Worm (Caenorhabditis elegans) whole organism, mixed stage, embryonic: Measurements from ENCODE around the gene srz-10.
"Not testable (repeated sequence)": the region's sequence is repeated elsewhere in the genome, so short reads cannot be mapped to it uniquely, and the experiment has no call there.

Experiments used
- M03D4.4 ChIP-seq: sonication (generic microtip); optimal IDR thresholded peaks from 2 replicates; lab custom pipeline; 2017; ENCODE audit warnings: mild to moderate bottlenecking, missing genetic modification characterization, missing compliant biosample characterization
- bed-3 ChIP-seq: fragments of 200-800 bp; sonication (Bioruptor generic); optimal IDR thresholded peaks from 3 replicates; lab custom pipeline; 2018; ENCODE audit warnings: mild to moderate bottlenecking, missing genetic modification characterization, moderate library complexity, missing compliant biosample characterization
- blmp-1 ChIP-seq: fragments of 150-350 bp; optimal IDR thresholded peaks from 2 replicates; lab custom pipeline; 2014; ENCODE audit warnings: missing biosample characterization, missing genetic modification characterization
- ceh-39 ChIP-seq: fragments of 150-350 bp; optimal IDR thresholded peaks from 2 replicates; lab custom pipeline; 2014; ENCODE audit warnings: missing biosample characterization, missing genetic modification characterization
- ceh-43 ChIP-seq: fragments of 200-800 bp; sonication (Bioruptor generic); optimal IDR thresholded peaks from 2 replicates; lab custom pipeline; 2018; ENCODE audit warnings: mild to moderate bottlenecking, missing genetic modification characterization, moderate library complexity, missing compliant biosample characterization
- cnd-1 ChIP-seq: fragments of 200-800 bp; sonication (Bioruptor generic); optimal IDR thresholded peaks from 2 replicates; lab custom pipeline; 2018; ENCODE audit warnings: mild to moderate bottlenecking, missing genetic modification characterization, missing compliant biosample characterization
- drap-1 ChIP-seq: fragments of 200-800 bp; sonication (Bioruptor generic); optimal IDR thresholded peaks from 3 replicates; lab custom pipeline; 2018; ENCODE audit warnings: mild to moderate bottlenecking, missing genetic modification characterization, missing compliant biosample characterization
- elt-3 ChIP-seq: fragments of 150-350 bp; optimal IDR thresholded peaks from 2 replicates; lab custom pipeline; 2014; ENCODE audit warnings: missing biosample characterization, missing genetic modification characterization
- flh-1 ChIP-seq: fragments of 200-800 bp; sonication (Bioruptor generic); optimal IDR thresholded peaks from 2 replicates; lab custom pipeline; 2018; ENCODE audit warnings: mild to moderate bottlenecking, missing genetic modification characterization, moderate library complexity, missing compliant biosample characterization
- ham-2 ChIP-seq: fragments of 200-800 bp; sonication (Bioruptor generic); optimal IDR thresholded peaks from 2 replicates; lab custom pipeline; 2018; ENCODE audit warnings: mild to moderate bottlenecking, missing genetic modification characterization, missing compliant biosample characterization
- hlh-1 ChIP-seq: fragments of 150-350 bp; optimal IDR thresholded peaks from 2 replicates; lab custom pipeline; 2014; ENCODE audit warnings: missing biosample characterization, missing genetic modification reagents, missing genetic modification characterization
- lin-13 ChIP-seq: fragments of 150-350 bp; optimal IDR thresholded peaks from 2 replicates; lab custom pipeline; 2014; ENCODE audit warnings: missing biosample characterization, missing genetic modification characterization
- lin-32 ChIP-seq: fragments of 200-800 bp; sonication (Bioruptor generic); optimal IDR thresholded peaks from 2 replicates; lab custom pipeline; 2018; ENCODE audit warnings: mild to moderate bottlenecking, missing genetic modification characterization, missing compliant biosample characterization
- lsy-2 ChIP-seq: fragments of 150-350 bp; optimal IDR thresholded peaks from 2 replicates; lab custom pipeline; 2014; ENCODE audit warnings: missing biosample characterization, missing genetic modification characterization
- mab-5 ChIP-seq: fragments of 150-350 bp; optimal IDR thresholded peaks from 2 replicates; lab custom pipeline; 2014; ENCODE audit warnings: missing biosample characterization, missing genetic modification characterization
- mep-1 ChIP-seq: fragments of 150-350 bp; optimal IDR thresholded peaks from 2 replicates; lab custom pipeline; 2017; ENCODE audit warnings: missing biosample characterization, missing genetic modification reagents, missing genetic modification characterization, inconsistent platforms
- mls-2 ChIP-seq: sonication (generic microtip); optimal IDR thresholded peaks from 2 replicates; lab custom pipeline; 2016; ENCODE audit warnings: mild to moderate bottlenecking, missing genetic modification characterization, moderate library complexity, missing compliant biosample characterization
- nhr-12 ChIP-seq: fragments of 150-350 bp; optimal IDR thresholded peaks from 2 replicates; lab custom pipeline; 2014; ENCODE audit warnings: missing biosample characterization, missing genetic modification characterization
- nhr-2 ChIP-seq: fragments of 150-350 bp; optimal IDR thresholded peaks from 2 replicates; lab custom pipeline; 2014; ENCODE audit warnings: missing biosample characterization, missing genetic modification characterization
- nhr-28 ChIP-seq: fragments of 150-350 bp; optimal IDR thresholded peaks from 2 replicates; lab custom pipeline; 2014; ENCODE audit warnings: missing biosample characterization, missing genetic modification characterization
- pha-4 ChIP-seq: fragments of 150-350 bp; optimal IDR thresholded peaks from 2 replicates; lab custom pipeline; 2018; ENCODE audit warnings: missing biosample characterization, missing genetic modification reagents, missing genetic modification characterization
- sem-2 ChIP-seq: fragments of 200-800 bp; sonication (Bioruptor generic); optimal IDR thresholded peaks from 2 replicates; lab custom pipeline; 2018; ENCODE audit warnings: mild to moderate bottlenecking, missing genetic modification characterization, missing compliant biosample characterization
- sptf-1 ChIP-seq: sonication (generic microtip); optimal IDR thresholded peaks from 2 replicates; lab custom pipeline; 2017; ENCODE audit warnings: mild to moderate bottlenecking, missing genetic modification characterization, moderate library complexity, missing compliant biosample characterization
- tbx-8 ChIP-seq: fragments of 200-800 bp; sonication (Bioruptor generic); optimal IDR thresholded peaks from 2 replicates; lab custom pipeline; 2018; ENCODE audit warnings: mild to moderate bottlenecking, missing genetic modification characterization, moderate library complexity, missing compliant biosample characterization
- unc-120 ChIP-seq: sonication (generic microtip); optimal IDR thresholded peaks from 2 replicates; lab custom pipeline; 2017; ENCODE audit warnings: missing genetic modification characterization, missing compliant biosample characterization; ENCODE audit not compliant: poor library complexity, severe bottlenecking
- unc-39 ChIP-seq: fragments of 150-350 bp; optimal IDR thresholded peaks from 2 replicates; lab custom pipeline; 2014; ENCODE audit warnings: missing biosample characterization, missing genetic modification characterization
- unc-62 ChIP-seq: fragments of 150-350 bp; optimal IDR thresholded peaks from 2 replicates; lab custom pipeline; 2014; ENCODE audit warnings: missing biosample characterization, missing genetic modification reagents, missing genetic modification characterization
- zip-8 ChIP-seq: fragments of 150-350 bp; optimal IDR thresholded peaks from 2 replicates; lab custom pipeline; 2014; ENCODE audit warnings: missing biosample characterization, missing genetic modification characterization
- ztf-11 ChIP-seq: fragments of 150-350 bp; optimal IDR thresholded peaks from 2 replicates; lab custom pipeline; 2014; ENCODE audit warnings: missing biosample characterization, missing genetic modification characterization

Gene srz-10

ce11 chrV:15332851-15333250 is 24.0 kb upstream of the srz-10 start, which contains the start of gene srw-113:
srw-113 (plus strand) TSS chrV:15333151.
- no peak for TF ChIP-seq nhr-28 (tag; lab: Kevin White, UChicago)
- TF ChIP-seq tbx-8 (GFP tag; lab: Kevin White, UChicago) = no peak
- no peak for TF ChIP-seq drap-1 (GFP tag; lab: Kevin White, UChicago)
- TF ChIP-seq cnd-1 (tag; lab: Kevin White, UChicago) = no peak
- TF ChIP-seq mab-5 (tag; lab: Kevin White, UChicago) = no peak
- TF ChIP-seq unc-39 (tag; lab: Kevin White, UChicago) = no peak
- TF ChIP-seq nhr-12 (tag; lab: Kevin White, UChicago) = no peak
- TF ChIP-seq sptf-1 (tag; lab: Kevin White, UChicago) = no peak
- no peak for TF ChIP-seq hlh-1
- no peak for TF ChIP-seq ceh-43 (GFP tag; lab: Kevin White, UChicago)
- TF ChIP-seq flh-1 = no peak
- TF ChIP-seq ztf-11 (tag; lab: Kevin White, UChicago) = no peak
- TF ChIP-seq sem-2 = no peak
- TF ChIP-seq, all 35 proteins: peak for 0

DNA sequence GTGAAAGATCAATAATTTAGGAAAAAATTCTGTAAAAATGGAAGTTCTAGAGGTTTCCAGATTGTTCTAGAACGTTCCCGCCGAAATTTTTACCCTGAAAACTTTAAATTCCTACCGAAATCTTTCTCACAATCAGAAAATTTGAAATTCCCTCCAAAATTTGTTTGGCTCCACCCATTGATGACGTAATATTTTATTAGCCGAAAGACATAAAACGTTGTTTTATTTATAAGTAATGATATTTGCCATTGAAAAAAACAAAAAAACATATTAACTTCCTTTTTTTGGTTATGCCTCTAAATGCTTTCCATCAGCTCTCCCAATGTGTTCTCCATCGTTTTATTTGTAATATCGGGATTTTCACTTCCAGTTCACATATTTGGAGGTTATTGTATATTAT is 21.4 kb upstream of the srz-10 start, which contains the start of gene srh-295:
Gene srh-295 (plus strand): TSS at position 301 of the 400 bp plus-strand sequence.
- no peak for TF ChIP-seq ceh-39
- TF ChIP-seq zip-8 = peak; percentile 70

DNA sequence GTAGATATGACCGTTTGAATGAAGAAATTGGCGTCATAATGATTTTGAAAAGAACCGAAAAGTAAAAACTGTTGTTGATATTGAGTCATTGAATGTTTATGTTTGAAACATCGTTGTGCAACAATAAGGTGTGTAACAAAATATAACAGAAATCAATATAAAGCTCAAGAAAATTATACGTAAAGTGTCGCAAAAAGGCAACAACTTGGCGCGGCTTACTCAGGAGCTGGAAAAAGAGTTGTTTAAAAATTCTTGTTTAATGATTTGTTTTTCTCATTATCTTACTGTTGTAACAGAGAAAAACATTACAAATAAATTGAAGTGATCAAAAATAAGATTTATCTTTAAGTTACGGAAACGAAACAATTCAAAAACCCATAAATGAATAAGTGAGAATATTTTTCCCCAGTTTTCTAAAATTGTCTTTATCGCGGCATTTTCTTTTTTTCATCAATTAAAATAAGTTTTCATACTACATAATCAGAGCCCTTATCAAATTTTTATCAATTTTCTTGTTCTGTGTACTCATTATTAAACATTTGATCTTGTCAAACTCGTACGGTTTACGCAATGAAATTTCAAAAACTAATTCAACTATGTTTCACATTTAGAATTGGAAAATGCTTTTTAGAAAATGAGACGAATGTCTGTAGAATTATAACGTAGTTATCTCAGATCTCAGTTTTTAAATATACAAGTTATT is 19.0 kb upstream of the srz-10 start, which contains the start of gene ZK1037.6:
Gene ZK1037.6 (minus strand): TSS at position 51 of the 703 bp plus-strand sequence.
- no peak for TF ChIP-seq cnd-1 (tag; lab: Kevin White, UChicago)
- no peak for TF ChIP-seq unc-120
- TF ChIP-seq nhr-12 (tag; lab: Kevin White, UChicago) = no peak
- no peak for TF ChIP-seq mep-1 (tag; lab: Kevin White, UChicago)

DNA sequence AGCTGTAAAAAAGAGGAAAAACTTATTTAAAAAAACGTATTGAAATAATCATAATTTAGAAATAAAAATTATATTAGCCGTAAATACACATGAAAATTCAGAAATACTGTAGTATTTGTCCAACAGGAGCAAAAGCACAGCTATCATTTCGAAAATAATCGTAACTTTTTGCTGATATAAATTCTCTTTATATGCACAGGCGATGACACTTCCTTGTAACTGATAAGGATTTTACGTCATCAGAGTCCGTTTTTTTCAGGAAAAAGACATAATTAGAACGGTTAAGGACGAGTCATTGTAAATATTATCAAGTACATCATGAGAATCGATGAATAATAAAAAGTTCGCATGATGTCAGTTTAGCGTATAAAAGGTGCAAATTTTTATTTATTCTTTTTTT is 14.5 kb upstream of the srz-10 start:
- no peak for TF ChIP-seq elt-3
- no peak for TF ChIP-seq cnd-1 (tag; lab: Kevin White, UChicago)
- no peak for TF ChIP-seq ham-2
- no peak for TF ChIP-seq lsy-2 (tag; lab: Kevin White, UChicago)
- no peak for TF ChIP-seq nhr-2 (tag; lab: Kevin White, UChicago)
- no peak for TF ChIP-seq blmp-1
- TF ChIP-seq zip-8 = no peak
- TF ChIP-seq lin-13 (tag; lab: Kevin White, UChicago) = no peak
- no peak for TF ChIP-seq tbx-8 (GFP tag; lab: Kevin White, UChicago)
- TF ChIP-seq sptf-1 (tag; lab: Kevin White, UChicago) = no peak
- no peak for TF ChIP-seq ceh-39
- TF ChIP-seq nhr-12 (tag; lab: Kevin White, UChicago) = no peak
- TF ChIP-seq bed-3 = no peak
- no peak for TF ChIP-seq unc-62 (GFP tag; lab: Kevin White, UChicago)
- TF ChIP-seq mep-1 (tag; lab: Kevin White, UChicago) = no peak
- TF ChIP-seq sem-2 = no peak
- no peak for TF ChIP-seq hlh-1
- TF ChIP-seq mls-2 = no peak

DNA sequence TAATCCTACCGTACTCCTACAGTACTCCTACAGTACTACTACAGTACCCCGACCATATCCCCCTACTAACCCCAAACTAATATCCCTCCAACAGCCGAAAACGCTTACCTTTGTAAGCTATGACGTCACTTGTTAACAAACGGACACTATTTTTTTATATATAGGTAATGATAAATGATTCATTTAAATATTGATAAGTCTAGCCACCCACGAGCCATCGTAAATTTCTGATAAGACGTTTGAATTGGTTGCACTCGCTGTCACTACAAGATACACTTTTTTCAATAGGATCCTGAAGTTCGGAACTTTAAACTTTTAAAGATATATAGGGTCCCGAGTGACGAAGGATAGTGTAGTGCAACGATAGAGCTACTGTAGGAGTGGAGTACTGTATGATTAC is 13.8 kb upstream of the srz-10 start, which contains the start of gene nhr-247:
Gene nhr-247 (plus strand): TSS at position 330 of the 400 bp plus-strand sequence.
- TF ChIP-seq unc-120; cnd-1 (tag; lab: Kevin White, UChicago); ceh-39: not testable (repeated sequence)

DNA sequence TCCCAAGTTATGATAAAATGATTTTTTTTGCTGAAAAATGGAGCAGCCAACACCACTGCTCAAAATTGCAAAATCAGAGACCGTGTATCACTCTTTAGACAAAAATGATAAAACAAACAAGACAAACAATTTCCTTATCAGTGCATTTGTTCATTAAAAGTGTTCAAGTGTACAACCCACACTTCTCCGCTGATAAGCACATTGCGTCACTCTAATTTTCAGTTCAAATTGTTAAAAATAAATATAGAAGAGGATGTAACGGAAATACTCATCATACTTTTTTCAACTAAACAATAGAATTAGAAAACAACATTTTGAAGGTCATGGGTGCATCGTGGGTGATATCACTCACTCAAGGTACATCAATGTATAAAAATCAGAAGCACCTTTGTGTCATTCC is 9.7 kb upstream of the srz-10 start, which contains the start of gene nhr-291:
Gene nhr-291 (plus strand): TSS at position 324 of the 400 bp plus-strand sequence.
- TF ChIP-seq cnd-1 (tag; lab: Kevin White, UChicago) (no peak), elt-3 (no peak), mls-2 (no peak), sem-2 (no peak), tbx-8 (GFP tag; lab: Kevin White, UChicago) (no peak), unc-39 (tag; lab: Kevin White, UChicago) (no peak), pha-4 (no peak), ham-2 (no peak), lin-32 (GFP tag; lab: Kevin White, UChicago) (no peak), M03D4.4 (tag; lab: Kevin White, UChicago) (no peak), unc-62 (GFP tag; lab: Kevin White, UChicago) (no peak), unc-120 (no peak), nhr-28 (tag; lab: Kevin White, UChicago) (no peak), bed-3 (no peak), flh-1 (no peak), lsy-2 (tag; lab: Kevin White, UChicago) (no peak), lin-13 (tag; lab: Kevin White, UChicago) (no peak)
